Worm (Caenorhabditis elegans) whole organism, L3 larva: ENCODE results near the gene K10D6.4.

ENCODE experiments used
- fkh-10 ChIP-seq: sonication (generic microtip); optimal IDR thresholded peaks from 2 replicates; lab custom pipeline; 2017; ENCODE audit warnings: missing biosample characterization, missing genetic modification reagents, missing genetic modification characterization
- unc-62 ChIP-seq: fragments of 150-350 bp; sonication (generic microtip); optimal IDR thresholded peaks from 4 replicates; lab custom pipeline; 2014; ENCODE audit warnings: missing biosample characterization, missing genetic modification reagents, missing genetic modification characterization

DNA sequence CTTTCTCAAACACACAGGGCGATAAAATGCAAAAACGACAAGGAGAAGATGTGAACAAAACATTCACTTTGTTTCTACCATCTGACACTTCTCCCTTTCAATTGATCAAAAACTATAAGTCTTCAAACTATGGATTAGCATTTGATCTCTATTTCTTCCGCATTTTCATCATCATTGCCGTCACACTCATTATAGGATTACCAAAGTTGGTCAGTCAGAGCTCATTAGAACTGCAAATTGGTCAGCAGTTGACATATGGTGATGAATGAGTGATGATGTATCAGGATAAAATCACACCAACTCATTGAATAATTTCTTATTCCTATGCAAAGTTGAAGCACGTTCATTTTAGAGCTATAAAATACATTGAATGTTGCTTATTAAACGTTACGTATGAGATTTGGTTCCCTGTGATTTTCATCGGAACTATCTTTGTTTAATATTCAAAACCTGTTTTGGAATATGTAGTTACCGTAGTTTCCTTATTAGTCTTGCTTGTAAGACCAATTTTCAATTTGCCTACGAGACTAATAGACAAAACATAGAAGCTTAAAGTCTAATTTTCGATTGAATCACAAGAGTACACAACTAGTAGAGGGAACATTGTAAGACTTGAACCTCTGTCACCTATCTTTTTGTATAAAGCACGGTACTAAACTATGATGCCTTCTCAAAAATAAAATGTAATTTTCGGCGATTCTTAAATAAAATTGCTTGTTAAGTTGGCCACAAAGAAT, 7.9 kb downstream of the K10D6.4 start:
- TF ChIP-seq unc-62 (GFP tag; lab: Kevin White, UChicago) (no peak), fkh-10 (GFP tag; lab: Kevin White, UChicago) (no peak)
